Fruit fly (Drosophila melanogaster): ENCODE measurements around the gene CG2187.

CG2187 gene

DNA sequence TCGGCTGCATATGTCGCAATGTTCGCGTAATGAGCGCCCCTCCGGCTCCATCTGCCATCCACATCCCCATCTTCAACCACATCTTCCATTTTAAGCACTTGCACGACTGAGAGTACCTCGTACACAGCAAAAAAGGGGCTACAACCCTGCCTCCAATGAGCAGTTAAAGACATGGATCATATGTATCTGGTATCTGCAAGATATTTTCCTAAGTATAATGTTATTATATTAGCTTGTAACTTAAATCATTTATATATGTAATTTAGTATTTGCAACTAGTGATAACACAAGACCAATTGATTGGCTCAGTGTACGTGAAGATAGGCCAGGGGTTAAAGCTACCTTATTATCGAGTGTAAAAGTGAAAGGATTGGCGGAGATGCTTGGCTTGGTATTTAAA, 4.2 kb upstream of the CG2187 start (continued):
- TF ChIP-seq Eip78C (GFP tag) (peak; percentile 95), CG9139 (GFP tag; optimal IDR thresholded peaks at IDR 0.05) (peak; percentile 27), Smox (GFP tag; optimal IDR thresholded peaks at IDR 0.05) (peak; percentile 17), CG4318 (GFP tag; optimal IDR thresholded peaks at IDR 0.05) (peak; percentile 45), Hr39 (GFP tag; optimal IDR thresholded peaks at IDR 0.05) (no peak), CG1621 (tag; optimal IDR thresholded peaks at IDR 0.05) (peak; percentile 62), Sox15 (GFP tag; optimal IDR thresholded peaks at IDR 0.05) (peak; percentile 57), CG6163 (GFP tag; IDR thresholded peaks at IDR 0.05) (peak; percentile 80; the same call in 2 of the 3 replicates), esn (GFP tag; optimal IDR thresholded peaks at IDR 0.05) (no peak), salr (GFP tag; optimal IDR thresholded peaks at IDR 0.05) (peak in 1 of 2 experiments; percentile 15), CG8119 (GFP tag; IDR thresholded peaks at IDR 0.05) (peak; percentile 67; the same call in 2 of the 3 replicates), Gug (GFP tag; IDR thresholded peaks at IDR 0.05) (peak; percentile 62), CG15336 (GFP tag; IDR thresholded peaks at IDR 0.05) (peak; percentile 69), vri (GFP tag; optimal IDR thresholded peaks at IDR 0.05) (no peak), Eip75B (GFP tag; optimal IDR thresholded peaks at IDR 0.05) (peak; percentile 59), acj6 (GFP tag; optimal IDR thresholded peaks at IDR 0.05) (peak; percentile 68), CG11294 (GFP tag; IDR thresholded peaks at IDR 0.05) (peak; percentile 13; the same call in 1 of the 2 replicates), fd59A (GFP tag; optimal IDR thresholded peaks at IDR 0.05) (peak; percentile 46), CG32006 (GFP tag; optimal IDR thresholded peaks at IDR 0.05) (peak; percentile 81), topi (GFP tag; optimal IDR thresholded peaks at IDR 0.05) (peak; percentile 28), spab (GFP tag; optimal IDR thresholded peaks at IDR 0.05) (peak; percentile 58), CG8319 (GFP tag; optimal IDR thresholded peaks at IDR 0.05) (peak; percentile 31), CG8632 (GFP tag; optimal IDR thresholded peaks at IDR 0.05) (peak; percentile 71), net (GFP tag; optimal IDR thresholded peaks at IDR 0.05) (peak; percentile 67), CG3032 (tag; optimal IDR thresholded peaks at IDR 0.05) (peak; percentile 69), CG11902 (GFP tag; optimal IDR thresholded peaks at IDR 0.05) (peak; percentile 45), cyc (GFP tag; optimal IDR thresholded peaks at IDR 0.05) (no peak), ss (GFP tag; optimal IDR thresholded peaks at IDR 0.05) (peak in 1 of 2 experiments; percentile 75), Ets21C (GFP tag; optimal IDR thresholded peaks at IDR 0.05) (no peak), lz (GFP tag; optimal IDR thresholded peaks at IDR 0.05) (no peak), CG7368 (GFP tag; optimal IDR thresholded peaks at IDR 0.05) (peak; percentile 54), CG3919 (GFP tag; optimal IDR thresholded peaks at IDR 0.05) (peak; percentile 79)

DNA sequence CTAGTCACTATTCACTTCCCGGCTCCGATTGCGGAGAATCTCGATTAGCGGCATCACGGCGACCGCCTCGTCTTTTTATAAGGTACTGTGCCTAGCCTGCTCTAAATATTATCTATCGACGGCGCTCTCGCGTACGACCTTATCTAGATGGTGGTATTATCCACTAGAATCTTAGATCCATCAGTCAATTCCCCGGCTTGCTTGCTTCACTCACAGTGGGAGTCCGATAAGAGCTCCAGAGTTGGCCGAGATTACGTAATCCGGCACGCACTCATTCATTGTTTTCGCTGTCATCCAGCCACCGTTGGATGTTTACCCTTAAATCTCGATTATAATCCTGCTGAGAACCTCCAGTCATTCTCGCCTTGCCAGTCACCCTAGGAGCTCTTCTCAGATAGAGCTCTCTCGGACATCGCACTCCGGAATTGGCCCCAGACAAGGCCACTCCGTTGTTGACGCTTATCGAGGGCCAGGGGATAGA, 3.1 kb upstream of the CG2187 start, which contains the start of gene Smvt:
TSS of gene Smvt (minus strand) at position 51 of the 481 bp plus-strand sequence.
- TF ChIP-seq CG6276 (GFP tag; optimal IDR thresholded peaks at IDR 0.05), result no peak
- peak; percentile 49 for TF ChIP-seq vri (GFP tag; optimal IDR thresholded peaks at IDR 0.05)
- peak; percentile 7 for TF ChIP-seq fkh (GFP tag; optimal IDR thresholded peaks at IDR 0.05)

DNA sequence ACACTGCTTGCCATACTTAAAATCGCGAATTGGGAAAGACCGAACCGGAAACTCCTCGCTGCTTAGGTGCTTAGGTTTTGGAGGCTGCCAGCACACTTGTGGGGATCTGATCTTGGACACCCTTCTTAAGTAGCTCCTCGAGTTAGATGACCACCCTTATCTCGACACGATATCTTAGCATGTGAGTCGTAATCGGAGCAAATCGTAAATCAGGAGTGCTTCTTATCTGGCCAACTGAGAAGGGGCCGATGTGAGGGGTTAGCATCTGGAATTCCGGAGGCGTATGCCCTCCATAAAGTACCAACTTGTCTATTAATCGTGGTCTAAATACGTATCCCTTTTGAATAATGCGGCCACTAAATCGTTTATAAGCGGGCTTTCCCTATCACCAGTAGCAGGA, 3.8 kb downstream of the CG2187 start, which contains the start of gene salt:
TSS of gene salt (minus strand) at position 101 of the 400 bp plus-strand sequence.
- no peak for TF ChIP-seq CG11762 (GFP tag; optimal IDR thresholded peaks at IDR 0.05; ENCODE audit: insufficient read depth)
- TF ChIP-seq CG6808 (GFP tag; optimal IDR thresholded peaks at IDR 0.05), result no peak
- TF ChIP-seq svp (GFP tag), result no peak
- no peak for TF ChIP-seq eg (GFP tag; IDR thresholded peaks at IDR 0.05)
- TF ChIP-seq CG8119 (GFP tag; IDR thresholded peaks at IDR 0.05), result no peak

Data from whole organism, prepupa.